Fruit fly (Drosophila melanogaster): ENCODE measurements around the gene CG14434.

The CG14434 gene

dm6 chrX:6859756-6860412 lies 7.1 kb downstream of the CG14434 start (continued):
- TF ChIP-seq B-H2 (GFP tag; optimal IDR thresholded peaks at IDR 0.05) = no peak
- peak; percentile 64 for TF ChIP-seq CG33213 (GFP tag; optimal IDR thresholded peaks at IDR 0.05)
- TF ChIP-seq fd3F (GFP tag; optimal IDR thresholded peaks at IDR 0.05) = no peak
- TF ChIP-seq Abd-B (GFP tag; optimal IDR thresholded peaks at IDR 0.05) = no peak
- peak; percentile 71 for TF ChIP-seq emc (GFP tag; optimal IDR thresholded peaks at IDR 0.05)
- TF ChIP-seq ap (GFP tag; IDR thresholded peaks at IDR 0.05) = peak; percentile 68
- peak; percentile 83 for TF ChIP-seq D19B (GFP tag; optimal IDR thresholded peaks at IDR 0.05)
- TF ChIP-seq CG14014 (GFP tag; IDR thresholded peaks at IDR 0.05) = peak; percentile 60; the same call in 1 of the 2 replicates
- TF ChIP-seq ab (GFP tag; optimal IDR thresholded peaks at IDR 0.05) = no peak
- TF ChIP-seq MTF-1 (GFP tag; optimal IDR thresholded peaks at IDR 0.05; ENCODE audit: borderline replicate concordance) = no peak
- peak; percentile 82 for TF ChIP-seq HLH3B (GFP tag; IDR thresholded peaks at IDR 0.05)
- no peak for TF ChIP-seq otp (GFP tag; IDR thresholded peaks at IDR 0.05)
- no peak for TF ChIP-seq CG9797 (GFP tag; optimal IDR thresholded peaks at IDR 0.05)
- no peak for TF ChIP-seq CG5953 (GFP tag; IDR thresholded peaks at IDR 0.05)
- no peak for TF ChIP-seq CG16815 (GFP tag; optimal IDR thresholded peaks at IDR 0.05)
- TF ChIP-seq bsh (GFP tag; optimal IDR thresholded peaks at IDR 0.05) = peak; percentile 61 to 70
- peak; percentile 83 for TF ChIP-seq CG32532 (GFP tag; IDR thresholded peaks at IDR 0.05)
- TF ChIP-seq CG1024 (GFP tag; IDR thresholded peaks at IDR 0.05) = no peak
- no peak for TF ChIP-seq CG16863 (GFP tag; optimal IDR thresholded peaks at IDR 0.05)
- peak; percentile 76 for TF ChIP-seq CG34376 (GFP tag; optimal IDR thresholded peaks at IDR 0.05)
- TF ChIP-seq gfzf (GFP tag; optimal IDR thresholded peaks at IDR 0.05) = no peak
- peak; percentile 59 for TF ChIP-seq CG3995 (GFP tag; optimal IDR thresholded peaks at IDR 0.05)
- no peak for TF ChIP-seq CG12236 (GFP tag; optimal IDR thresholded peaks at IDR 0.05)
- TF ChIP-seq CG6689 (GFP tag; IDR thresholded peaks at IDR 0.05) = peak; percentile 78
- peak; percentile 73 for TF ChIP-seq crc (GFP tag; optimal IDR thresholded peaks at IDR 0.05)
- peak in 1 of 2 experiments; percentile 96 for TF ChIP-seq eve (GFP tag; optimal IDR thresholded peaks at IDR 0.05)
- TF ChIP-seq sna (GFP tag; IDR thresholded peaks at IDR 0.05; ENCODE audit: partially characterized antibody) = no peak
- no peak for TF ChIP-seq CG10321 (GFP tag; IDR thresholded peaks at IDR 0.05)
- peak; percentile 25 for TF ChIP-seq lbe (GFP tag; optimal IDR thresholded peaks at IDR 0.05)
- peak; percentile 64 for TF ChIP-seq CG5180 (GFP tag; optimal IDR thresholded peaks at IDR 0.05)
- no peak for TF ChIP-seq dimm (GFP tag; IDR thresholded peaks at IDR 0.05)
- TF ChIP-seq CG3065 (GFP tag; optimal IDR thresholded peaks at IDR 0.05) = no peak
- TF ChIP-seq CG34224 (GFP tag; IDR thresholded peaks at IDR 0.05; ENCODE audit: partially characterized antibody) = no peak
- peak; percentile 61 for TF ChIP-seq ERR (GFP tag; optimal IDR thresholded peaks at IDR 0.05)
- no peak for TF ChIP-seq kah (GFP tag; optimal IDR thresholded peaks at IDR 0.05)
- TF ChIP-seq tgo (GFP tag; IDR thresholded peaks at IDR 0.05) = peak; percentile 71
- TF ChIP-seq MESR4 (GFP tag; optimal IDR thresholded peaks at IDR 0.05) = no peak
- TF ChIP-seq CG2129 (GFP tag; IDR thresholded peaks at IDR 0.05; ENCODE audit: partially characterized antibody) = no peak
- TF ChIP-seq Trl (optimal IDR thresholded peaks at IDR 0.05) = no peak
- peak; percentile 78 for TF ChIP-seq Trl (GFP tag; optimal IDR thresholded peaks at IDR 0.05)
- TF ChIP-seq slbo (GFP tag; IDR thresholded peaks at IDR 0.05) = peak; percentile 39
- TF ChIP-seq Dref (GFP tag; IDR thresholded peaks at IDR 0.05) = no peak
- TF ChIP-seq stc (GFP tag; IDR thresholded peaks at IDR 0.05) = peak; percentile 75
- no peak for TF ChIP-seq bab2 (GFP tag; optimal IDR thresholded peaks at IDR 0.05)
- TF ChIP-seq chn (GFP tag; optimal IDR thresholded peaks at IDR 0.05) = no peak
- peak; percentile 54 for TF ChIP-seq trem (tag; optimal IDR thresholded peaks at IDR 0.05)
- TF ChIP-seq pan (optimal IDR thresholded peaks at IDR 0.05) = no peak
- TF ChIP-seq pan (GFP tag; optimal IDR thresholded peaks at IDR 0.05 in 1 of 2, IDR thresholded peaks at IDR 0.05 in 1 of 2) = peak in 1 of 2 experiments; percentile 71
- peak; percentile 65 for TF ChIP-seq E2f1 (GFP tag; IDR thresholded peaks at IDR 0.05)
- TF ChIP-seq Rfx (GFP tag; IDR thresholded peaks at IDR 0.05) = peak; percentile 88
- TF ChIP-seq CG13624 (GFP tag; optimal IDR thresholded peaks at IDR 0.05) = peak; percentile 73
